Worm (Caenorhabditis elegans) whole organism, young adult: ENCODE data around the gene dpy-19.

Experiments used
- F52B5.7 ChIP-seq: sonication (generic microtip); optimal IDR thresholded peaks from 2 replicates; lab custom pipeline; 2016; ENCODE audit warnings: mild to moderate bottlenecking, missing genetic modification characterization, missing compliant biosample characterization
- K12H6.12 ChIP-seq: fragments of 200-800 bp; sonication (Bioruptor generic); optimal IDR thresholded peaks from 2 replicates; lab custom pipeline; 2018; ENCODE audit warnings: mild to moderate bottlenecking, missing genetic modification characterization, missing compliant biosample characterization
- T26A5.8 ChIP-seq: sonication (generic microtip); optimal IDR thresholded peaks from 2 replicates; lab custom pipeline; 2016; ENCODE audit warnings: missing genetic modification characterization, missing compliant biosample characterization
- attf-3 ChIP-seq: fragments of 200-800 bp; sonication (Bioruptor generic); conservative IDR thresholded peaks from 2 replicates; pipeline ENCODE4 v1.3.6; 2022; ENCODE audit warnings: missing genetic modification reagents, missing genetic modification characterization, missing compliant biosample characterization
- bed-1 ChIP-seq: fragments of 200-800 bp; sonication (Bioruptor generic); IDR thresholded peaks from 2 replicates; pipeline ENCODE4 v1.3.6; 2022; ENCODE audit warnings: missing genetic modification reagents, missing genetic modification characterization, missing compliant biosample characterization
- cebp-1 ChIP-seq, 2 experiments: fragments of 200-800 bp in 1 of 2; sonication (Bioruptor generic) in 1 of 2; sonication (generic microtip) in 1 of 2; IDR thresholded peaks in 1 of 2; optimal IDR thresholded peaks in 1 of 2; 2 replicates each; pipeline versions ENCODE4 v1.3.6 to Lab custom; 2017 to 2022; ENCODE audit warnings: missing compliant biosample characterization in 2 of 2, missing genetic modification characterization in 2 of 2, mild to moderate bottlenecking in 1 of 2, missing genetic modification reagents in 1 of 2, moderate library complexity in 1 of 2
- mel-28 ChIP-seq: sonication (generic microtip); optimal IDR thresholded peaks from 2 replicates; lab custom pipeline; 2016; ENCODE audit warnings: borderline replicate concordance, mild to moderate bottlenecking, missing genetic modification characterization, missing compliant biosample characterization
- nhr-179 ChIP-seq: sonication (generic microtip); optimal IDR thresholded peaks from 2 replicates; lab custom pipeline; 2016; ENCODE audit warnings: mild to moderate bottlenecking, missing genetic modification characterization, missing compliant biosample characterization
- nhr-80 ChIP-seq: sonication (generic microtip); optimal IDR thresholded peaks from 2 replicates; lab custom pipeline; 2016; ENCODE audit warnings: missing genetic modification characterization, missing compliant biosample characterization
- zim-3 ChIP-seq: sonication (generic microtip); optimal IDR thresholded peaks from 2 replicates; lab custom pipeline; 2017; ENCODE audit warnings: mild to moderate bottlenecking, missing genetic modification characterization, moderate library complexity, missing compliant biosample characterization

dpy-19 gene

DNA sequence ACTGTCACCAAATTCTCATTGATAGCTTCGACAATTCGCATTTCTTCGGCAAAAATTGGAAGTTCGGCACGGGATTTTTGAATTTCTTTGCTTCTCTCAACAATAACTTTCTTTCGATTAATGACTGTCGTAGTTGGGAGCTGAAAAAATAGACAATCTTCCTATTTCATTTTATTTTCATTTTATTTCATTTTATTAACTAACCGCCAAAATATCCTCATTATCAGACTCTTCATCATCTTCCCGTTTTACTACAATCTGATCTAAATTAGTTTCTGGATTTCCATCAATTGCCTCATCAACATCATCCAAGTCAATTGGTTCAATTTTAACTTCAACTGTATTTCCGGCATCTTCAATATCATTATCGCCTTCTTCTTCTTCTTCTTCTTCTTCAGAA, 53.7 kb downstream of the dpy-19 start:
- TF ChIP-seq bed-1 (GFP tag; lab: Robert Waterston, UW): no peak
- TF ChIP-seq mel-28 (tag; lab: Kevin White, UChicago): no peak
- no peak for TF ChIP-seq nhr-80 (tag; lab: Kevin White, UChicago)
- no peak for TF ChIP-seq attf-3 (GFP tag; lab: Robert Waterston, UW)

DNA sequence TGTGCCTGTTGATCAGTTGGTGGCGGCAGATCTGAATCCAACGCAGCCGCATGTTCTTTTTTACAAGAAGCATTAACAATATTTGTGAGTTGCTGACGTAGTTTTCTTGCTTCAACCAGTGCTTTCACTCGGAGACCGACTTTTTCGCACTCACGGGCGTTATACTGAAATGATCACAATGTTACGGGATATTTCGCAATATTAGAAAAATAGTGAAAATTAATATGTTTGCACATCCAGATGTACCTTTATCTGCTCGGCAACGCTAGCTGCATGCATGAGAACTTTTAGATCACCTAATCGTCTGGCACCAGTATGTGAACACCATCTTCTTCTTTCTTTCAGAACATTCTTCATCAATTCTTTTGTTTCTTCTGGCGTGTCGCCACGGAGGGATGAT, 56.0 kb downstream of the dpy-19 start:
- no peak for TF ChIP-seq F52B5.7 (tag; lab: Kevin White, UChicago)
- TF ChIP-seq attf-3 (GFP tag; lab: Robert Waterston, UW): no peak
- TF ChIP-seq nhr-179 (tag; lab: Kevin White, UChicago): no peak
- TF ChIP-seq cebp-1 (GFP tag; IDR thresholded peaks at IDR 0.05; lab: Robert Waterston, UW): peak; percentile 47; the same call in 1 of the 2 replicates
- peak; percentile 90 for TF ChIP-seq cebp-1 (tag; optimal IDR thresholded peaks at IDR 0.05; lab: Kevin White, UChicago)
- no peak for TF ChIP-seq K12H6.12 (tag; lab: Kevin White, UChicago)
- TF ChIP-seq T26A5.8 (tag; lab: Kevin White, UChicago): no peak
- no peak for TF ChIP-seq zim-3 (tag; lab: Kevin White, UChicago)
